Worm (Caenorhabditis elegans): ENCODE measurements around the gene ceh-7.

DNA sequence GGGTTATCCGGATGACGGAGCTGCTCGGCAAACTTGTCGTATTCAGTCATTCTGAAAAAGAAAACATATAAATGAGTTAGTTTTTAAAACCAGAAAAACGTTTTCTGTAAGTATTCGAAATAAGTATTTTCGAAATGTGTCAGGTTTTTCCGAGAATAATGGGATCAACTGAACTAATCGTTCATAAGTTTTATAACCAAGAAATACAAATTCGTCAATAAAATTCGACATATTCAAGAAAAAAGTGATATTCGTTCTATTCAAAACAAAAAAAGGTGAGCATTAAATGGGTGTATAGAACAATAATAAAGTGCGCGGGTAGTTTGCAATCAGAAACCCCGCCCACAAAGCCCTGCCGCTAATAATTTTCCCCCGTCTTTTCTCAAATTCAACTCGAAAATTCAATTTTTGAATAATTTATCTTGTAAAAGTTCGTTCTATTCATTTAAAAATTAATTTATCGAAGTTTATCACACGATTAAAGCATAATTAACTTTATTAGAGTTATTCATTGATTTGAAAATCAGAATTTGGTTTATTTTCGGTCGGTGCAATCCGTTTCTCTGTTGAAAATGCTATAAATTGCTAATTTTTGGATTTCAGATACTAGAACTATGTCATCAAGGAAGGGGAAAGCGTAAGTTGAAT lies 12.7 kb upstream of the ceh-7 start, which contains the start of the genes cyn-11 and T01B7.5:
- TF ChIP-seq him-1 (tag; optimal IDR thresholded peaks at IDR 0.05), result no peak
- no peak for TF ChIP-seq dao-5 (tag; optimal IDR thresholded peaks at IDR 0.05)
- peak; percentile 39 for TF ChIP-seq W03F9.2 (tag; optimal IDR thresholded peaks at IDR 0.05)

Measured in whole organism, L4/young adult.